Worm (Caenorhabditis elegans) whole organism, L1 larva: ENCODE data around the gene K02D3.2.

Experiments
- C34B4.2 ChIP-seq: sonication (generic microtip); optimal IDR thresholded peaks from 2 replicates; lab custom pipeline; 2017; ENCODE audit warnings: mild to moderate bottlenecking, missing genetic modification characterization, missing compliant biosample characterization
- aly-2 ChIP-seq: fragments of 150-350 bp; optimal IDR thresholded peaks from 2 replicates; lab custom pipeline; 2014; ENCODE audit warnings: missing biosample characterization, missing genetic modification characterization
- ceh-82 ChIP-seq, 3 experiments: fragments of 150-350 bp in 1 of 3; sonication (generic microtip) in 2 of 3; optimal IDR thresholded peaks; 2 replicates each; lab custom pipeline; 2014 to 2017; ENCODE audit warnings: missing biosample characterization in 3 of 3, missing genetic modification characterization in 3 of 3
- ceh-88 ChIP-seq: fragments of 200-800 bp; sonication (Bioruptor generic); IDR thresholded peaks from 2 replicates; pipeline ENCODE4 v1.3.6; 2022; ENCODE audit warnings: missing genetic modification characterization, missing compliant biosample characterization
- ceh-90 ChIP-seq: sonication (generic microtip); optimal IDR thresholded peaks from 2 replicates; lab custom pipeline; 2016; ENCODE audit warnings: missing genetic modification characterization, missing compliant biosample characterization
- ces-1 ChIP-seq: fragments of 150-350 bp; optimal IDR thresholded peaks from 2 replicates; lab custom pipeline; 2014; ENCODE audit warnings: missing biosample characterization, missing genetic modification reagents, missing genetic modification characterization
- dsc-1 ChIP-seq: sonication (generic microtip); optimal IDR thresholded peaks from 2 replicates; lab custom pipeline; 2016; ENCODE audit warnings: mild to moderate bottlenecking, missing genetic modification characterization, missing compliant biosample characterization
- egl-13 ChIP-seq: sonication (generic microtip); optimal IDR thresholded peaks from 2 replicates; lab custom pipeline; 2016; ENCODE audit warnings: missing genotype, missing genetic modification reagents, missing genetic modification characterization, missing compliant biosample characterization
- egl-27 ChIP-seq, 2 experiments: fragments of 150-350 bp in 1 of 2; sonication (generic microtip); optimal IDR thresholded peaks; 3 replicates each; lab custom pipeline; 2017 to 2018; ENCODE audit warnings: missing biosample characterization in 2 of 2, missing genetic modification characterization in 2 of 2, missing genetic modification reagents in 2 of 2
- elt-2 ChIP-seq: sonication (generic microtip); optimal IDR thresholded peaks from 2 replicates; lab custom pipeline; 2016; ENCODE audit warnings: missing genetic modification characterization, mild to moderate bottlenecking, inconsistent platforms, missing compliant biosample characterization, missing genetic modification reagents
- ets-5 ChIP-seq: fragments of 200-800 bp; sonication (Bioruptor generic); IDR thresholded peaks from 2 replicates; pipeline ENCODE4 v1.3.6; 2022; ENCODE audit warnings: missing genetic modification characterization, missing compliant biosample characterization
- fkh-10 ChIP-seq: sonication (generic microtip); optimal IDR thresholded peaks from 2 replicates; lab custom pipeline; 2017; ENCODE audit warnings: missing biosample characterization, missing genetic modification reagents, missing genetic modification characterization
- fkh-4 ChIP-seq: sonication (generic microtip); optimal IDR thresholded peaks from 2 replicates; lab custom pipeline; 2016; ENCODE audit warnings: missing compliant biosample characterization, missing genetic modification characterization, borderline replicate concordance
- fkh-8 ChIP-seq: sonication (generic microtip); optimal IDR thresholded peaks from 2 replicates; lab custom pipeline; 2016; ENCODE audit warnings: mild to moderate bottlenecking, missing genetic modification characterization, missing compliant biosample characterization
- grh-1 ChIP-seq: fragments of 200-800 bp; sonication (Bioruptor generic); IDR thresholded peaks from 2 replicates; pipeline ENCODE4 v1.3.6; 2022; ENCODE audit warnings: missing genetic modification reagents, missing genetic modification characterization, missing compliant biosample characterization
- hpl-2 ChIP-seq: fragments of 150-350 bp; optimal IDR thresholded peaks from 2 replicates; lab custom pipeline; 2014; ENCODE audit warnings: missing biosample characterization, missing genetic modification reagents, missing genetic modification characterization
- isw-1 ChIP-seq: fragments of 200-800 bp; sonication (Bioruptor generic); IDR thresholded peaks from 2 replicates; pipeline ENCODE4 v1.3.6; 2022; ENCODE audit warnings: missing genetic modification characterization, missing compliant biosample characterization
- lin-13 ChIP-seq: fragments of 150-350 bp; optimal IDR thresholded peaks from 2 replicates; lab custom pipeline; 2014; ENCODE audit warnings: missing biosample characterization, missing genetic modification reagents, missing genetic modification characterization
- lin-14 ChIP-seq: fragments of 200-800 bp; sonication (Bioruptor generic); optimal IDR thresholded peaks from 2 replicates; lab custom pipeline; 2018; ENCODE audit warnings: mild to moderate bottlenecking, missing genetic modification characterization, moderate library complexity, missing compliant biosample characterization
- lin-15B ChIP-seq: fragments of 150-350 bp; sonication (generic microtip); optimal IDR thresholded peaks from 3 replicates; lab custom pipeline; 2014; ENCODE audit warnings: missing biosample characterization, missing genetic modification characterization
- lin-35 ChIP-seq, 2 experiments: fragments of 150-350 bp; optimal IDR thresholded peaks; 2 replicates each; lab custom pipeline; 2014; ENCODE audit warnings: missing biosample characterization in 2 of 2, missing genetic modification characterization in 2 of 2, missing genetic modification reagents in 2 of 2
- lir-3 ChIP-seq: sonication (generic microtip); optimal IDR thresholded peaks from 2 replicates; lab custom pipeline; 2016; ENCODE audit warnings: mild to moderate bottlenecking, missing genetic modification characterization, moderate library complexity, missing compliant biosample characterization; ENCODE audit not compliant: poor library complexity
- lsy-2 ChIP-seq, 2 experiments: fragments of 150-350 bp; optimal IDR thresholded peaks; 2 replicates each; lab custom pipeline; 2014; ENCODE audit warnings: missing biosample characterization in 2 of 2, missing genetic modification characterization in 2 of 2
- mdl-1 ChIP-seq, 2 experiments: fragments of 150-350 bp; optimal IDR thresholded peaks; 2 replicates each; lab custom pipeline; 2014 to 2017; ENCODE audit warnings: missing biosample characterization in 2 of 2, missing genetic modification characterization in 2 of 2, inconsistent platforms in 1 of 2
- mef-2 ChIP-seq: fragments of 150-350 bp; optimal IDR thresholded peaks from 2 replicates; lab custom pipeline; 2014; ENCODE audit warnings: missing biosample characterization, missing genetic modification characterization
- nhr-11 ChIP-seq: fragments of 150-350 bp; optimal IDR thresholded peaks from 2 replicates; lab custom pipeline; 2014; ENCODE audit warnings: missing biosample characterization, missing genetic modification characterization
- nhr-12 ChIP-seq: sonication (generic microtip); optimal IDR thresholded peaks from 2 replicates; lab custom pipeline; 2017; ENCODE audit warnings: missing biosample characterization, missing genetic modification characterization
- nhr-237 ChIP-seq: fragments of 150-350 bp; optimal IDR thresholded peaks from 2 replicates; lab custom pipeline; 2014; ENCODE audit warnings: missing biosample characterization, missing genetic modification characterization
- nhr-77 ChIP-seq: fragments of 150-350 bp; optimal IDR thresholded peaks from 2 replicates; lab custom pipeline; 2014; ENCODE audit warnings: missing biosample characterization, missing genetic modification characterization
- nhr-84 ChIP-seq: sonication (generic microtip); optimal IDR thresholded peaks from 2 replicates; lab custom pipeline; 2017; ENCODE audit warnings: missing biosample characterization, missing genetic modification characterization
- nhr-85 ChIP-seq: sonication (generic microtip); peaks from one replicate; lab custom pipeline; 2016; ENCODE audit warnings: missing genetic modification characterization, inconsistent platforms, missing compliant biosample characterization
- pag-3 ChIP-seq: sonication (generic microtip); optimal IDR thresholded peaks from 2 replicates; lab custom pipeline; 2017; ENCODE audit warnings: missing genetic modification characterization, mild to moderate bottlenecking, missing compliant biosample characterization, antibody characterized with exemption, borderline replicate concordance; ENCODE audit not compliant: insufficient read depth
- pqm-1 ChIP-seq: sonication (generic microtip); optimal IDR thresholded peaks from 3 replicates; lab custom pipeline; 2017; ENCODE audit warnings: missing biosample characterization, missing genetic modification characterization
- skn-1 ChIP-seq: fragments of 150-350 bp; optimal IDR thresholded peaks from 2 replicates; lab custom pipeline; 2014; ENCODE audit warnings: missing biosample characterization, missing genetic modification characterization
- snpc-4 ChIP-seq: fragments of 150-350 bp; optimal IDR thresholded peaks from 2 replicates; lab custom pipeline; 2014; ENCODE audit warnings: missing biosample characterization, missing genetic modification characterization
- sox-4 ChIP-seq: sonication (generic microtip); optimal IDR thresholded peaks from 2 replicates; lab custom pipeline; 2016; ENCODE audit warnings: missing genetic modification characterization, missing compliant biosample characterization
- sptf-1 ChIP-seq: fragments of 150-350 bp; optimal IDR thresholded peaks from 2 replicates; lab custom pipeline; 2014; ENCODE audit warnings: missing biosample characterization, missing genetic modification characterization
- sup-37 ChIP-seq: fragments of 200-800 bp; sonication (Bioruptor generic); optimal IDR thresholded peaks from 2 replicates; lab custom pipeline; 2018; ENCODE audit warnings: mild to moderate bottlenecking, missing genetic modification characterization, missing compliant biosample characterization
- swsn-7 ChIP-seq: sonication (generic microtip); optimal IDR thresholded peaks from 2 replicates; lab custom pipeline; 2016; ENCODE audit warnings: missing genetic modification characterization, missing compliant biosample characterization
- tlp-1 ChIP-seq: fragments of 150-350 bp; optimal IDR thresholded peaks from 2 replicates; lab custom pipeline; 2014; ENCODE audit warnings: missing biosample characterization, missing genetic modification characterization
- unc-130 ChIP-seq: fragments of 150-350 bp; optimal IDR thresholded peaks from 2 replicates; lab custom pipeline; 2017; ENCODE audit warnings: missing biosample characterization, missing genetic modification characterization, inconsistent platforms
- unc-30 ChIP-seq: sonication (generic microtip); optimal IDR thresholded peaks from 2 replicates; lab custom pipeline; 2017; ENCODE audit warnings: missing biosample characterization, missing genetic modification characterization
- unc-86 ChIP-seq: sonication (generic microtip); optimal IDR thresholded peaks from 2 replicates; lab custom pipeline; 2016; ENCODE audit warnings: missing genetic modification characterization, missing compliant biosample characterization
- vab-15 ChIP-seq: sonication (generic microtip); optimal IDR thresholded peaks from 2 replicates; lab custom pipeline; 2017; ENCODE audit warnings: missing genotype, mild to moderate bottlenecking, missing genetic modification characterization, missing compliant biosample characterization
- xbp-1 ChIP-seq: sonication (generic microtip); optimal IDR thresholded peaks from 2 replicates; lab custom pipeline; 2016; ENCODE audit warnings: missing genetic modification characterization, missing compliant biosample characterization
- zag-1 ChIP-seq: fragments of 150-350 bp; optimal IDR thresholded peaks from 2 replicates; lab custom pipeline; 2014; ENCODE audit warnings: missing biosample characterization, missing genetic modification characterization
- zip-4 ChIP-seq: fragments of 200-800 bp; sonication (Bioruptor generic); optimal IDR thresholded peaks from 2 replicates; lab custom pipeline; 2018; ENCODE audit warnings: mild to moderate bottlenecking, missing genetic modification characterization, moderate library complexity, missing compliant biosample characterization
- ztf-11 ChIP-seq, 2 experiments: sonication (generic microtip); optimal IDR thresholded peaks; 2 replicates each; lab custom pipeline; 2016 to 2017; ENCODE audit warnings: missing genetic modification characterization in 2 of 2, missing biosample characterization in 1 of 2, missing compliant biosample characterization in 1 of 2
- ztf-4 ChIP-seq: fragments of 150-350 bp; optimal IDR thresholded peaks from 2 replicates; lab custom pipeline; 2014; ENCODE audit warnings: missing biosample characterization, missing genetic modification characterization

Gene K02D3.2

DNA sequence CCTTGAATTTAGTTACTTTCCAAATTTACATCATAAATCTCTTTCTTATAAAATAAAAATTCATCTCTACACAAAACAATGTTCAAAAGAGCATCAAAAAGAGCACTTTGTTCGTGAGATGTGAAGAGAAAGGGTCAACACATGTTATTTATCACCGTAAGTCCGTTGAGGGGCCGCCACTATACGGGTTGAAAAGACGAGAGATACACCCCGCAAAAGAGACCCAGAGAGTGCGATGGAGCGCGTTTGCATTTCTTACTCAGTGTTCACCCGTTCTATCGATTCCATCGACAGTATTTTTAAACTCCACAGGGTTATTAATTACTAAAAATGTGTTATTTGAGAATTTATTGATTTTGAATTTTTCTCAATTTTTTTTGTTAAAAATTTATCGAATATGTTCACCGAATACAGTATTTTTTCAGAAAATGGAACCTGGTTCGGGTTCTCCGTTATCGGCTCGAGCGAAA is 15.1 kb upstream of the K02D3.2 start, which contains the start of gene pix-1 (continued):
- TF ChIP-seq lsy-2 (tag; optimal IDR thresholded peaks at IDR 0.05; lab: Kevin White, UChicago) (peak; percentile 59 to 69), sup-37 (GFP tag; lab: Kevin White, UChicago) (no peak), zip-4 (GFP tag; lab: Kevin White, UChicago) (no peak), lir-3 (tag; lab: Kevin White, UChicago) (peak; percentile 2), skn-1 (tag; lab: Kevin White, UChicago) (peak; percentile 38), nhr-237 (tag; lab: Kevin White, UChicago) (no peak), nhr-84 (tag; lab: Kevin White, UChicago) (no peak), isw-1 (GFP tag; lab: Robert Waterston, UW) (peak; percentile 22; the same call in 1 of the 2 replicates), unc-30 (tag; lab: Kevin White, UChicago) (no peak), tlp-1 (tag; lab: Kevin White, UChicago) (no peak), elt-2 (tag; lab: Kevin White, UChicago) (peak; percentile 8), ztf-4 (tag; lab: Kevin White, UChicago) (no peak), pqm-1 (tag; lab: Kevin White, UChicago) (no peak), zag-1 (tag; lab: Kevin White, UChicago) (no peak), ztf-11 (tag; optimal IDR thresholded peaks at IDR 0.05; lab: Kevin White, UChicago) (no peak), nhr-12 (no peak), sox-4 (no peak), ets-5 (GFP tag; lab: Robert Waterston, UW) (no peak), ceh-88 (no peak), egl-27 (tag; optimal IDR thresholded peaks at IDR 0.05; lab: Kevin White, UChicago) (no peak), xbp-1 (tag; lab: Kevin White, UChicago) (peak; percentile 61), lin-15B (tag; lab: Kevin White, UChicago) (peak; percentile 18), pag-3 (tag; lab: Kevin White, UChicago) (no peak), egl-13 (tag; lab: Kevin White, UChicago) (no peak), swsn-7 (peak; percentile 69), ceh-82 (tag; optimal IDR thresholded peaks at IDR 0.05; lab: Kevin White, UChicago) (peak in 2 of 3 experiments; percentile 47 to 53), mef-2 (tag; lab: Kevin White, UChicago) (no peak), lin-14 (peak; percentile 93), unc-130 (tag; lab: Kevin White, UChicago) (peak; percentile 83), nhr-11 (tag; lab: Kevin White, UChicago) (no peak), ces-1 (GFP tag; lab: Kevin White, UChicago) (no peak), fkh-10 (GFP tag; lab: Kevin White, UChicago) (no peak), lin-13 (GFP tag; lab: Kevin White, UChicago) (no peak), aly-2 (tag; lab: Kevin White, UChicago) (no peak), grh-1 (GFP tag; lab: Robert Waterston, UW) (no peak), fkh-4 (peak; percentile 19), ceh-90 (no peak), dsc-1 (tag; lab: Kevin White, UChicago) (peak; percentile 86), nhr-77 (tag; lab: Kevin White, UChicago) (peak; percentile 27), nhr-85 (tag; lab: Kevin White, UChicago) (peak; percentile 12), sptf-1 (no peak), mdl-1 (tag; optimal IDR thresholded peaks at IDR 0.05; lab: Kevin White, UChicago) (peak in 1 of 2 experiments; percentile 55), hpl-2 (GFP tag; lab: Kevin White, UChicago) (no peak), snpc-4 (tag; lab: Kevin White, UChicago) (peak; percentile 0), lin-35 (GFP tag; optimal IDR thresholded peaks at IDR 0.05; lab: Kevin White, UChicago) (peak; percentile 44 to 45), fkh-8 (tag; lab: Kevin White, UChicago) (peak; percentile 25), vab-15 (tag; lab: Kevin White, UChicago) (no peak), unc-86 (tag; lab: Kevin White, UChicago) (peak; percentile 2), C34B4.2 (no peak)
